Fruit fly (Drosophila melanogaster): Measurements from ENCODE around the gene CG7888.

Gene CG7888

dm6 chr3L:11021958-11022357 lies 31.9 kb upstream of the CG7888 start:
- no peak for TF ChIP-seq OdsH (GFP tag; optimal IDR thresholded peaks at IDR 0.05)
- TF ChIP-seq CG6808 (GFP tag; optimal IDR thresholded peaks at IDR 0.05) = peak; percentile 32
- peak in 1 of 2 experiments; percentile 34 for TF ChIP-seq ss (GFP tag; optimal IDR thresholded peaks at IDR 0.05)
- 0 out of 3 replicates have a peak, but pooled peaks have one; percentile 3 for TF ChIP-seq eg (GFP tag; IDR thresholded peaks at IDR 0.05)
- no peak for TF ChIP-seq Blimp-1 (GFP tag; optimal IDR thresholded peaks at IDR 0.05)
- TF ChIP-seq svp (GFP tag) = peak; percentile 28
- TF ChIP-seq fd59A (GFP tag; optimal IDR thresholded peaks at IDR 0.05) = no peak
- peak; percentile 39 for TF ChIP-seq dsx (GFP tag; optimal IDR thresholded peaks at IDR 0.05; ENCODE audit: poor library complexity, severe bottlenecking)
- TF ChIP-seq CG6854 (GFP tag; optimal IDR thresholded peaks at IDR 0.05) = peak; percentile 30
- no peak for TF ChIP-seq vri (GFP tag; optimal IDR thresholded peaks at IDR 0.05)

- TF ChIP-seq Ets21C (GFP tag; optimal IDR thresholded peaks at IDR 0.05) (no peak), salr (GFP tag; optimal IDR thresholded peaks at IDR 0.05) (no peak), fd59A (GFP tag; optimal IDR thresholded peaks at IDR 0.05) (no peak), Hr4 (GFP tag; optimal IDR thresholded peaks at IDR 0.05) (no peak), CG6163 (GFP tag; IDR thresholded peaks at IDR 0.05) (no peak), fkh (GFP tag; optimal IDR thresholded peaks at IDR 0.05) (no peak), esn (GFP tag; optimal IDR thresholded peaks at IDR 0.05) (no peak), topi (GFP tag; optimal IDR thresholded peaks at IDR 0.05) (no peak)
Measured at dm6 chr3L:11023235-11023634, 30.6 kb upstream of the CG7888 start, which contains the start of gene Fad2. Gene Fad2 (plus strand): TSS chr3L:11023535.

dm6 chr3L:11025261-11025660 lies 28.6 kb upstream of the CG7888 start, which contains the start of gene CG32079:
Gene CG32079 (plus strand): TSS chr3L:11025561.
- TF ChIP-seq Eip93F (GFP tag; optimal IDR thresholded peaks at IDR 0.05) (no peak), Hr38 (GFP tag; optimal IDR thresholded peaks at IDR 0.05) (no peak), Ets21C (GFP tag; optimal IDR thresholded peaks at IDR 0.05) (no peak), Blimp-1 (GFP tag; optimal IDR thresholded peaks at IDR 0.05) (no peak), CG10669 (GFP tag; optimal IDR thresholded peaks at IDR 0.05) (no peak), CG32006 (GFP tag; optimal IDR thresholded peaks at IDR 0.05) (no peak), Eip78C (GFP tag) (no peak), topi (GFP tag; optimal IDR thresholded peaks at IDR 0.05) (no peak), CG15336 (GFP tag; IDR thresholded peaks at IDR 0.05) (no peak), CG6163 (GFP tag; IDR thresholded peaks at IDR 0.05) (no peak), CG11902 (GFP tag; optimal IDR thresholded peaks at IDR 0.05) (no peak), Sox102F (GFP tag; optimal IDR thresholded peaks at IDR 0.05) (no peak), Ets96B (tag; optimal IDR thresholded peaks at IDR 0.05) (no peak), CG6276 (GFP tag; optimal IDR thresholded peaks at IDR 0.05) (no peak), CG8319 (GFP tag; optimal IDR thresholded peaks at IDR 0.05) (no peak), OdsH (GFP tag; optimal IDR thresholded peaks at IDR 0.05) (no peak), Lpt (GFP tag; optimal IDR thresholded peaks at IDR 0.05) (no peak), CG7368 (GFP tag; optimal IDR thresholded peaks at IDR 0.05) (no peak), Gug (GFP tag; IDR thresholded peaks at IDR 0.05) (no peak)

- TF ChIP-seq Hr4 (GFP tag; optimal IDR thresholded peaks at IDR 0.05) = no peak
- TF ChIP-seq lz (GFP tag; optimal IDR thresholded peaks at IDR 0.05) = no peak
- TF ChIP-seq CG11762 (GFP tag; optimal IDR thresholded peaks at IDR 0.05; ENCODE audit: insufficient read depth) = no peak
- no peak for TF ChIP-seq spab (GFP tag; optimal IDR thresholded peaks at IDR 0.05)
- no peak for TF ChIP-seq CG31627 (GFP tag; optimal IDR thresholded peaks at IDR 0.05)
- no peak for TF ChIP-seq topi (GFP tag; optimal IDR thresholded peaks at IDR 0.05)
- no peak for TF ChIP-seq CG11902 (GFP tag; optimal IDR thresholded peaks at IDR 0.05)
- TF ChIP-seq achi (GFP tag; optimal IDR thresholded peaks at IDR 0.05) = no peak
Measured at dm6 chr3L:11027279-11027678, 26.6 kb upstream of the CG7888 start, which contains the start of gene CG32081. Gene CG32081 (plus strand): TSS chr3L:11027579.
